Fruit fly (Drosophila melanogaster) whole organism, embryonic: ENCODE data around the gene Zir.
A peak's percentile ranks its signal among the peaks of the same experiment; 100 is the strongest.

Experiments used
- Adf1 ChIP-seq: fragments of 200-800 bp; sonication (Bioruptor generic); IDR thresholded peaks from 2 replicates; pipeline ENCODE4 v1.3.6; 2022; ENCODE audit warnings: missing biosample characterization, missing genetic modification characterization
- Antp ChIP-seq: fragments of 200-800 bp; sonication (Bioruptor generic); optimal IDR thresholded peaks from 3 replicates; lab custom pipeline; 2016; ENCODE audit warnings: missing biosample characterization, missing genetic modification characterization
- Asciz ChIP-seq: fragments of 200-800 bp; sonication (Bioruptor generic); optimal IDR thresholded peaks from 2 replicates; lab custom pipeline; 2017; ENCODE audit warnings: missing biosample characterization, mild to moderate bottlenecking, missing genetic modification characterization, missing genetic modification reagents
- CG10209 ChIP-seq: fragments of 200-800 bp; sonication (Bioruptor generic); optimal IDR thresholded peaks from 3 replicates; lab custom pipeline; 2017; ENCODE audit warnings: missing biosample characterization, mild to moderate bottlenecking, missing genetic modification characterization, missing genetic modification reagents
- CG10543 ChIP-seq: fragments of 200-800 bp; sonication (Bioruptor generic); optimal IDR thresholded peaks from 3 replicates; lab custom pipeline; 2017; ENCODE audit warnings: missing biosample characterization, mild to moderate bottlenecking, missing genetic modification characterization, moderate library complexity
- CG10654 ChIP-seq: fragments of 200-800 bp; sonication (Bioruptor generic); optimal IDR thresholded peaks from 2 replicates; lab custom pipeline; 2016; ENCODE audit warnings: missing biosample characterization, missing genetic modification characterization
- CG11085 ChIP-seq: fragments of 200-800 bp; sonication (Bioruptor generic); IDR thresholded peaks from 2 replicates; pipeline ENCODE4 v1.3.6; 2022; ENCODE audit warnings: missing biosample characterization, missing genetic modification characterization
- CG1233 ChIP-seq: fragments of 200-800 bp; sonication (Bioruptor generic); optimal IDR thresholded peaks from 4 replicates; lab custom pipeline; 2018; ENCODE audit warnings: missing biosample characterization, mild to moderate bottlenecking, missing genetic modification characterization
- CG12769 ChIP-seq: fragments of 200-800 bp; sonication (Bioruptor generic); optimal IDR thresholded peaks from 2 replicates; lab custom pipeline; 2019; ENCODE audit warnings: missing biosample characterization, mild to moderate bottlenecking, missing genetic modification characterization, moderate library complexity
- CG14050 ChIP-seq: fragments of 200-800 bp; sonication (Bioruptor generic); IDR thresholded peaks from 3 replicates; pipeline ENCODE4 v1.3.6; 2022; ENCODE audit warnings: missing biosample characterization, missing genetic modification characterization
- CG17912 ChIP-seq: fragments of 200-800 bp; sonication (Bioruptor generic); optimal IDR thresholded peaks from 2 replicates; lab custom pipeline; 2018; ENCODE audit warnings: missing biosample characterization, mild to moderate bottlenecking, missing genetic modification characterization
- CG31388 ChIP-seq: fragments of 200-800 bp; sonication (Bioruptor generic); optimal IDR thresholded peaks from 2 replicates; lab custom pipeline; 2016; ENCODE audit warnings: missing biosample characterization, missing genetic modification characterization
- CG31441 ChIP-seq: fragments of 200-800 bp; sonication (Bioruptor generic); IDR thresholded peaks from 2 replicates; pipeline ENCODE4 v1.3.6; 2022; ENCODE audit warnings: missing biosample characterization, missing genetic modification characterization
- CG32532 ChIP-seq: fragments of 200-800 bp; sonication (Bioruptor generic); IDR thresholded peaks from 2 replicates; pipeline ENCODE4 v1.3.6; 2022; ENCODE audit warnings: missing biosample characterization, missing genetic modification characterization
- CG33213 ChIP-seq: fragments of 200-800 bp; sonication (Bioruptor generic); optimal IDR thresholded peaks from 3 replicates; lab custom pipeline; 2016; ENCODE audit warnings: missing biosample characterization, missing genetic modification characterization
- CG4820 ChIP-seq: fragments of 200-800 bp; sonication (Bioruptor generic); optimal IDR thresholded peaks from 3 replicates; lab custom pipeline; 2016; ENCODE audit warnings: missing biosample characterization, missing genetic modification characterization
- CG5953 ChIP-seq: fragments of 200-800 bp; sonication (Bioruptor generic); IDR thresholded peaks from 2 replicates; pipeline ENCODE4 v1.3.6; 2022; ENCODE audit warnings: missing biosample characterization, missing genetic modification characterization
- CG7271 ChIP-seq: fragments of 200-800 bp; sonication (Bioruptor generic); optimal IDR thresholded peaks from 2 replicates; lab custom pipeline; 2018; ENCODE audit warnings: missing biosample characterization, mild to moderate bottlenecking, missing genetic modification characterization, moderate library complexity
- CG7839 ChIP-seq: fragments of 200-800 bp; sonication (Bioruptor generic); optimal IDR thresholded peaks from 3 replicates; lab custom pipeline; 2018; ENCODE audit warnings: missing biosample characterization, mild to moderate bottlenecking, missing genetic modification characterization, moderate library complexity
- CG9437 ChIP-seq: fragments of 200-800 bp; sonication (Bioruptor generic); optimal IDR thresholded peaks from 2 replicates; lab custom pipeline; 2018; ENCODE audit warnings: missing biosample characterization, mild to moderate bottlenecking, missing genetic modification characterization
- MBD-R2 ChIP-seq: fragments of 200-800 bp; sonication (Bioruptor generic); IDR thresholded peaks from 2 replicates; pipeline ENCODE4 v1.3.6; 2022; ENCODE audit warnings: missing biosample characterization, missing genetic modification characterization
- Mad ChIP-seq: fragments of 200-800 bp; sonication (Bioruptor generic); optimal IDR thresholded peaks from 2 replicates; lab custom pipeline; 2016; ENCODE audit warnings: missing biosample characterization, missing genetic modification characterization
- Neu2 ChIP-seq: fragments of 200-800 bp; sonication (Bioruptor generic); optimal IDR thresholded peaks from 3 replicates; lab custom pipeline; 2016; ENCODE audit warnings: missing biosample characterization, missing genetic modification characterization, borderline replicate concordance
- Nf-YA ChIP-seq: fragments of 200-800 bp; sonication (Bioruptor generic); IDR thresholded peaks from 2 replicates; pipeline ENCODE4 v1.3.6; 2022; ENCODE audit warnings: missing biosample characterization, missing genetic modification characterization
- Nf-YB ChIP-seq: fragments of 200-800 bp; sonication (Bioruptor generic); optimal IDR thresholded peaks from 3 replicates; lab custom pipeline; 2019; ENCODE audit warnings: missing biosample characterization, mild to moderate bottlenecking, missing genetic modification characterization, moderate library complexity
- Nf-YC ChIP-seq: fragments of 200-800 bp; optimal IDR thresholded peaks from 3 replicates; lab custom pipeline; 2019; ENCODE audit warnings: missing biosample characterization, mild to moderate bottlenecking, missing genetic modification characterization, moderate library complexity
- NfI ChIP-seq: fragments of 200-800 bp; sonication (Bioruptor generic); optimal IDR thresholded peaks from 3 replicates; lab custom pipeline; 2018; ENCODE audit warnings: missing biosample characterization, mild to moderate bottlenecking, missing genetic modification characterization, moderate library complexity
- Rx ChIP-seq: fragments of 200-800 bp; sonication (Bioruptor generic); IDR thresholded peaks from 2 replicates; pipeline ENCODE4 v1.3.6; 2022; ENCODE audit warnings: missing biosample characterization, missing genetic modification characterization
- Sin3A ChIP-seq: fragments of >200 bp; optimal IDR thresholded peaks from 2 replicates; lab custom pipeline; 2018
- abd-A ChIP-seq: fragments of 200-800 bp; sonication (Bioruptor generic); optimal IDR thresholded peaks from 3 replicates; lab custom pipeline; 2019; ENCODE audit warnings: missing biosample characterization, mild to moderate bottlenecking, missing genetic modification characterization, moderate library complexity
- bcd ChIP-seq: fragments of 200-800 bp; sonication (Bioruptor generic); optimal IDR thresholded peaks from 2 replicates; lab custom pipeline; 2017; ENCODE audit warnings: missing biosample characterization, mild to moderate bottlenecking, missing genetic modification characterization
- br ChIP-seq: fragments of >200 bp; optimal IDR thresholded peaks from 2 replicates; lab custom pipeline; 2017
- cad ChIP-seq: fragments of >200 bp; optimal IDR thresholded peaks from 2 replicates; lab custom pipeline; 2017; ENCODE audit warnings: missing biosample characterization, missing genetic modification characterization
- ci ChIP-seq: fragments of 200-800 bp; sonication (Bioruptor generic); IDR thresholded peaks from 3 replicates; pipeline ENCODE4 v1.3.6; 2022; ENCODE audit warnings: missing biosample characterization, missing genetic modification characterization
- crc ChIP-seq: fragments of 200-800 bp; sonication (Bioruptor generic); optimal IDR thresholded peaks from 2 replicates; lab custom pipeline; 2016; ENCODE audit warnings: missing biosample characterization, missing genetic modification characterization
- crp ChIP-seq, 2 experiments: fragments of 200-800 bp; sonication (Bioruptor generic); optimal IDR thresholded peaks; 2 replicates in 1 of 2; 3 replicates in 1 of 2; lab custom pipeline; 2017; ENCODE audit warnings: missing biosample characterization in 2 of 2, missing genetic modification characterization in 2 of 2, mild to moderate bottlenecking in 1 of 2, moderate library complexity in 1 of 2
- eyg ChIP-seq: fragments of 200-800 bp; sonication (Bioruptor generic); optimal IDR thresholded peaks from 3 replicates; lab custom pipeline; 2016; ENCODE audit warnings: missing biosample characterization, missing genetic modification characterization
- gce ChIP-seq: fragments of 200-800 bp; sonication (Bioruptor generic); IDR thresholded peaks from 3 replicates; pipeline ENCODE4 v1.3.6; 2022; ENCODE audit warnings: missing biosample characterization, missing genetic modification characterization
- hb ChIP-seq: fragments of 200-800 bp; sonication (Bioruptor generic); IDR thresholded peaks from 3 replicates; pipeline ENCODE4 v1.3.6; 2022; ENCODE audit warnings: missing biosample characterization, missing genetic modification characterization; ENCODE audit not compliant: partially characterized antibody
- her ChIP-seq: fragments of 200-800 bp; sonication (Bioruptor generic); optimal IDR thresholded peaks from 2 replicates; lab custom pipeline; 2016; ENCODE audit warnings: missing biosample characterization, missing genetic modification characterization
- insv ChIP-seq, 2 experiments: fragments of 200-800 bp; sonication (Bioruptor generic); optimal IDR thresholded peaks; 3 replicates each; lab custom pipeline; 2016 to 2018; ENCODE audit warnings: missing biosample characterization in 2 of 2, missing genetic modification characterization in 2 of 2
- jing ChIP-seq: fragments of 200-800 bp; sonication (Bioruptor generic); optimal IDR thresholded peaks from 2 replicates; lab custom pipeline; 2018; ENCODE audit warnings: missing biosample characterization, mild to moderate bottlenecking, missing genetic modification characterization
- kni ChIP-seq: fragments of 200-800 bp; sonication (Bioruptor generic); optimal IDR thresholded peaks from 3 replicates; lab custom pipeline; 2017; ENCODE audit warnings: mild to moderate bottlenecking, missing biosample characterization, missing genetic modification reagents, missing genetic modification characterization
- mam ChIP-seq: fragments of 200-800 bp; sonication (Bioruptor generic); optimal IDR thresholded peaks from 3 replicates; lab custom pipeline; 2016; ENCODE audit warnings: missing biosample characterization, missing genetic modification characterization
- nom ChIP-seq: fragments of 200-800 bp; sonication (Bioruptor generic); optimal IDR thresholded peaks from 2 replicates; lab custom pipeline; 2017; ENCODE audit warnings: missing biosample characterization, missing genetic modification characterization, mild to moderate bottlenecking, moderate library complexity, missing genetic modification reagents
- odd ChIP-seq: fragments of 200-800 bp; sonication (Bioruptor generic); optimal IDR thresholded peaks from 2 replicates; lab custom pipeline; 2017; ENCODE audit warnings: missing biosample characterization, mild to moderate bottlenecking, missing genetic modification characterization
- phol ChIP-seq: fragments of 200-800 bp; sonication (Bioruptor generic); optimal IDR thresholded peaks from 3 replicates; lab custom pipeline; 2018; ENCODE audit warnings: missing biosample characterization, mild to moderate bottlenecking, missing genetic modification characterization, moderate library complexity
- sisA ChIP-seq: fragments of 200-800 bp; sonication (Bioruptor generic); IDR thresholded peaks from 2 replicates; pipeline ENCODE4 v1.3.6; 2022; ENCODE audit warnings: missing biosample characterization, missing genetic modification characterization
- tgo ChIP-seq: fragments of 200-800 bp; sonication (Bioruptor generic); IDR thresholded peaks from 3 replicates; pipeline ENCODE4 v1.3.6; 2022; ENCODE audit warnings: missing biosample characterization, missing genetic modification characterization
- unc-4 ChIP-seq: fragments of 200-800 bp; sonication (Bioruptor generic); IDR thresholded peaks from 2 replicates; pipeline ENCODE4 v1.3.6; 2022; ENCODE audit warnings: missing biosample characterization, missing genetic modification characterization; ENCODE audit not compliant: partially characterized antibody
- z ChIP-seq: fragments of 200-800 bp; sonication (Bioruptor generic); IDR thresholded peaks from 3 replicates; pipeline ENCODE4 v1.3.6; 2022; ENCODE audit warnings: missing biosample characterization, missing genetic modification characterization

The Zir gene

DNA sequence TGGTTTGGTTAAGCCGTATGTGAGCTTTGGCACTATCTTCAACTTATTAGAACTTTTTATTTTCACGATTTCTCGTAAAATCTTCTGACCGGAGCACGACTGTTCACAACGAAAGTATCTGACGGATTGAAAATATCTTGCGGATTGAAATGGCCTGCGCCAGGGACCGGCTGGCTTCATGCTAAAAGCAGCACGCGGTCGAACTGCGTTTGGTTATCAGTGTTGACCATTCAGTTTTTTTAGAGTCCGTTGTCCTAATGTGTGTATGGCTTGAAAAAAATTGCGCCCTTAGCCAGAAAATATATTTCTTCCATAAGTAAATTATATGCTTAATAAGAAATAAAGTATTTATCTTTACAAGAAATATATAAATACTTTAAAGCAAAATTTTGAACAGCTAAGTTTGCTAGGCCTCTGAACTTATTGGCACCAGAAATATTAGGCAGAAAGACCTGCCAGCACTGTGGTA, 7.2 kb upstream of the Zir start, which contains the start of gene net (continued):
- no peak for TF ChIP-seq CG33213 (GFP tag; lab: Kevin White, UChicago)
- no peak for TF ChIP-seq crc (GFP tag; lab: Kevin White, UChicago)
- peak; percentile 21 for TF ChIP-seq CG4820
- peak; percentile 75 for TF ChIP-seq CG31441
- peak; percentile 59 for TF ChIP-seq CG1233 (GFP tag; lab: Kevin White, UChicago)
- peak; percentile 80 for TF ChIP-seq Adf1
- no peak for TF ChIP-seq CG11085 (GFP tag; lab: Robert Waterston, UW)
- TF ChIP-seq insv (GFP tag; optimal IDR thresholded peaks at IDR 0.05; lab: Kevin White, UChicago) = peak in 1 of 2 experiments; percentile 52
- peak in 1 of 2 experiments; percentile 15 for TF ChIP-seq crp (GFP tag; optimal IDR thresholded peaks at IDR 0.05; lab: Kevin White, UChicago)
- peak; percentile 17 for TF ChIP-seq CG10654 (GFP tag; lab: Kevin White, UChicago)
- TF ChIP-seq bcd (GFP tag; lab: Kevin White, UChicago) = peak; percentile 73
- no peak for TF ChIP-seq CG31388
- TF ChIP-seq Sin3A = no peak
- peak; percentile 86 for TF ChIP-seq CG10543
- peak; percentile 10 for TF ChIP-seq mam (GFP tag; lab: Kevin White, UChicago)
- no peak for TF ChIP-seq Nf-YA
- no peak for TF ChIP-seq Mad (GFP tag; lab: Kevin White, UChicago)
- no peak for TF ChIP-seq cad
- TF ChIP-seq Neu2 (GFP tag; lab: Kevin White, UChicago) = no peak
- TF ChIP-seq z (GFP tag; lab: Robert Waterston, UW) = no peak
- peak; percentile 68 for TF ChIP-seq CG12769 (tag; lab: Kevin White, UChicago)
- TF ChIP-seq CG10209 (GFP tag; lab: Kevin White, UChicago) = peak; percentile 60
- peak; percentile 81 for TF ChIP-seq Nf-YC (tag; lab: Kevin White, UChicago)
- no peak for TF ChIP-seq abd-A (tag; lab: Kevin White, UChicago)
- no peak for TF ChIP-seq eyg (GFP tag; lab: Kevin White, UChicago)
- TF ChIP-seq CG32532 (GFP tag; lab: Robert Waterston, UW) = peak; percentile 67
- peak; percentile 65 for TF ChIP-seq phol
- TF ChIP-seq nom (GFP tag; lab: Kevin White, UChicago) = peak; percentile 62
- no peak for TF ChIP-seq CG7271 (tag; lab: Kevin White, UChicago)
- no peak for TF ChIP-seq CG5953 (GFP tag; lab: Robert Waterston, UW)
- TF ChIP-seq hb (GFP tag; lab: Robert Waterston, UW) = no peak
- TF ChIP-seq jing (GFP tag; lab: Kevin White, UChicago) = peak; percentile 14
- no peak for TF ChIP-seq Antp (GFP tag; lab: Kevin White, UChicago)
- no peak for TF ChIP-seq gce
- TF ChIP-seq CG9437 (GFP tag; lab: Kevin White, UChicago) = peak; percentile 62
- no peak for TF ChIP-seq kni
- peak; percentile 39; the same call in 1 of the 3 replicates for TF ChIP-seq CG14050 (GFP tag; lab: Robert Waterston, UW)
- TF ChIP-seq odd = peak; percentile 74
- peak; percentile 85 for TF ChIP-seq NfI (GFP tag; lab: Kevin White, UChicago)
- no peak for TF ChIP-seq Rx
- TF ChIP-seq Asciz (GFP tag; lab: Kevin White, UChicago) = peak; percentile 48
- no peak for TF ChIP-seq br
- no peak for TF ChIP-seq unc-4 (GFP tag; lab: Robert Waterston, UW)
- peak; percentile 1 for TF ChIP-seq her (GFP tag; lab: Kevin White, UChicago)
- TF ChIP-seq CG17912 (GFP tag; lab: Kevin White, UChicago) = no peak
- TF ChIP-seq sisA (GFP tag; lab: Robert Waterston, UW) = no peak
- TF ChIP-seq CG7839 (tag; lab: Kevin White, UChicago) = peak; percentile 84
- TF ChIP-seq tgo = peak; percentile 51; the same call in 1 of the 3 replicates
- peak; percentile 45 for TF ChIP-seq Nf-YB (GFP tag; lab: Kevin White, UChicago)
- peak; percentile 45; the same call in 1 of the 2 replicates for TF ChIP-seq MBD-R2 (GFP tag; lab: Robert Waterston, UW)
- peak; percentile 66; the same call in 2 of the 3 replicates for TF ChIP-seq ci
